Fruit fly (Drosophila melanogaster): ENCODE results near the gene CG43098.

Gene CG43098

dm6 chr3L:3616344-3616743 is 42.5 kb upstream of the CG43098 start (continued):
- TF ChIP-seq dmrt11E (tag; optimal IDR thresholded peaks at IDR 0.05) (peak; percentile 73), Camta (GFP tag; optimal IDR thresholded peaks at IDR 0.05) (peak; percentile 14), jing (GFP tag; optimal IDR thresholded peaks at IDR 0.05) (peak; percentile 37), CG11398 (GFP tag; optimal IDR thresholded peaks at IDR 0.05) (peak; percentile 45), ems (GFP tag; optimal IDR thresholded peaks at IDR 0.05) (no peak), CG8359 (GFP tag; optimal IDR thresholded peaks at IDR 0.05; ENCODE audit: borderline replicate concordance) (peak; percentile 15), CG18476 (GFP tag; optimal IDR thresholded peaks at IDR 0.05) (peak; percentile 28), pzg (GFP tag; optimal IDR thresholded peaks at IDR 0.05) (no peak), CG10274 (GFP tag; optimal IDR thresholded peaks at IDR 0.05) (no peak), CG13894 (tag; optimal IDR thresholded peaks at IDR 0.05) (peak; percentile 72), mam (GFP tag; optimal IDR thresholded peaks at IDR 0.05) (peak; percentile 67), unpg (GFP tag; optimal IDR thresholded peaks at IDR 0.05) (peak; percentile 78), kay (GFP tag; optimal IDR thresholded peaks at IDR 0.05) (peak; percentile 39), Rfx (GFP tag; IDR thresholded peaks at IDR 0.05) (peak; percentile 95), disco-r (GFP tag; optimal IDR thresholded peaks at IDR 0.05) (peak; percentile 24), CG10267 (tag; optimal IDR thresholded peaks at IDR 0.05) (peak; percentile 72), cas (GFP tag; IDR thresholded peaks at IDR 0.05) (no peak), Mes4 (GFP tag; optimal IDR thresholded peaks at IDR 0.05) (peak; percentile 67), CG17186 (GFP tag; optimal IDR thresholded peaks at IDR 0.05) (no peak), grn (GFP tag; optimal IDR thresholded peaks at IDR 0.05) (no peak), Eip74EF (GFP tag; optimal IDR thresholded peaks at IDR 0.05) (no peak), Blimp-1 (GFP tag; optimal IDR thresholded peaks at IDR 0.05) (peak; percentile 74), Xbp1 (GFP tag; optimal IDR thresholded peaks at IDR 0.05) (peak; percentile 95), CG3838 (GFP tag; optimal IDR thresholded peaks at IDR 0.05) (peak; percentile 70), CG32532 (GFP tag; IDR thresholded peaks at IDR 0.05) (peak; percentile 95), Neu2 (GFP tag; optimal IDR thresholded peaks at IDR 0.05; ENCODE audit: borderline replicate concordance) (no peak), Bgb (GFP tag; IDR thresholded peaks at IDR 0.05; ENCODE audit: partially characterized antibody) (peak; percentile 29; the same call in 1 of the 2 replicates), Hr78 (GFP tag; optimal IDR thresholded peaks at IDR 0.05) (no peak), CTCF (GFP tag; optimal IDR thresholded peaks at IDR 0.05) (peak; percentile 100), sim (GFP tag; IDR thresholded peaks at IDR 0.05) (no peak), hb (GFP tag; IDR thresholded peaks at IDR 0.05; ENCODE audit: partially characterized antibody) (no peak), wek (GFP tag; optimal IDR thresholded peaks at IDR 0.05) (no peak), CG1603 (tag; optimal IDR thresholded peaks at IDR 0.05) (peak; percentile 82), CG32772 (GFP tag; IDR thresholded peaks at IDR 0.05) (peak; percentile 84), CG14965 (GFP tag; optimal IDR thresholded peaks at IDR 0.05; ENCODE audit: borderline replicate concordance) (peak; percentile 46), nerfin-1 (tag; optimal IDR thresholded peaks at IDR 0.05) (no peak), Spps (tag; optimal IDR thresholded peaks at IDR 0.05) (peak; percentile 44), Med (GFP tag) (peak; percentile 98), Drgx (GFP tag; IDR thresholded peaks at IDR 0.05) (no peak), CG14441 (GFP tag; IDR thresholded peaks at IDR 0.05) (peak; percentile 87), dati (GFP tag; IDR thresholded peaks at IDR 0.05) (peak; percentile 55; the same call in 1 of the 2 replicates), zfh2 (GFP tag; optimal IDR thresholded peaks at IDR 0.05) (peak; percentile 43), CHES-1-like (GFP tag; optimal IDR thresholded peaks at IDR 0.05) (peak; percentile 59), jumu (GFP tag; optimal IDR thresholded peaks at IDR 0.05) (peak; percentile 67), Dad (GFP tag; optimal IDR thresholded peaks at IDR 0.05) (peak; percentile 64), crc (GFP tag; optimal IDR thresholded peaks at IDR 0.05) (no peak), CG2199 (GFP tag; IDR thresholded peaks at IDR 0.05) (no peak; the same call in 2 of the 3 replicates), luna (GFP tag; optimal IDR thresholded peaks at IDR 0.05) (no peak), exex (tag; optimal IDR thresholded peaks at IDR 0.05) (no peak), pita (GFP tag; optimal IDR thresholded peaks at IDR 0.05) (peak; percentile 49), Dip2 (GFP tag; IDR thresholded peaks at IDR 0.05) (peak; percentile 100)

All from whole organism, embryonic.